Fruit fly (Drosophila melanogaster) whole organism, embryonic: Measurements from ENCODE around the gene Csk.

ENCODE experiments used
- Bteb2 ChIP-seq: fragments of 200-800 bp; sonication (Bioruptor generic); optimal IDR thresholded peaks from 2 replicates; lab custom pipeline; 2016; ENCODE audit warnings: missing biosample characterization, missing genetic modification characterization
- CG1024 ChIP-seq: fragments of 200-800 bp; sonication (Bioruptor generic); IDR thresholded peaks from 2 replicates; pipeline ENCODE4 v1.3.6; 2022; ENCODE audit warnings: missing biosample characterization, missing genetic modification characterization
- CG10267 ChIP-seq: fragments of 200-800 bp; sonication (Bioruptor generic); optimal IDR thresholded peaks from 2 replicates; lab custom pipeline; 2018; ENCODE audit warnings: missing biosample characterization, mild to moderate bottlenecking, missing genetic modification characterization, moderate library complexity
- CG12104 ChIP-seq: fragments of 200-800 bp; sonication (Bioruptor generic); optimal IDR thresholded peaks from 3 replicates; lab custom pipeline; 2016; ENCODE audit warnings: missing biosample characterization, missing genetic modification characterization
- CG12391 ChIP-seq: fragments of 200-800 bp; sonication (Bioruptor generic); optimal IDR thresholded peaks from 3 replicates; lab custom pipeline; 2018; ENCODE audit warnings: missing biosample characterization, mild to moderate bottlenecking, missing genetic modification characterization, moderate library complexity
- CG12942 ChIP-seq: fragments of 200-800 bp; sonication (Bioruptor generic); optimal IDR thresholded peaks from 3 replicates; lab custom pipeline; 2016; ENCODE audit warnings: missing biosample characterization, missing genetic modification characterization
- CG13424 ChIP-seq: fragments of 200-800 bp; sonication (Bioruptor generic); optimal IDR thresholded peaks from 2 replicates; lab custom pipeline; 2019; ENCODE audit warnings: missing biosample characterization, mild to moderate bottlenecking, missing genetic modification characterization, moderate library complexity
- CG14014 ChIP-seq: fragments of 200-800 bp; sonication (Bioruptor generic); IDR thresholded peaks from 2 replicates; pipeline ENCODE4 v1.3.6; 2022; ENCODE audit warnings: missing biosample characterization, missing genetic modification characterization
- CG1603 ChIP-seq: fragments of 200-800 bp; sonication (Bioruptor generic); optimal IDR thresholded peaks from 2 replicates; lab custom pipeline; 2019; ENCODE audit warnings: missing biosample characterization, mild to moderate bottlenecking, missing genetic modification characterization, moderate library complexity
- CG17328 ChIP-seq: fragments of 200-800 bp; sonication (Bioruptor generic); IDR thresholded peaks from 2 replicates; pipeline ENCODE4 v1.3.6; 2022; ENCODE audit warnings: missing biosample characterization, missing genetic modification characterization
- CG17361 ChIP-seq: fragments of 200-800 bp; sonication (Bioruptor generic); IDR thresholded peaks from 3 replicates; pipeline ENCODE4 v1.3.6; 2022; ENCODE audit warnings: missing biosample characterization, missing genetic modification characterization
- CG17385 ChIP-seq: fragments of 200-800 bp; sonication (Bioruptor generic); optimal IDR thresholded peaks from 3 replicates; lab custom pipeline; 2018; ENCODE audit warnings: missing biosample characterization, mild to moderate bottlenecking, missing genetic modification characterization
- CG18599 ChIP-seq: fragments of 200-800 bp; sonication (Bioruptor generic); optimal IDR thresholded peaks from 3 replicates; lab custom pipeline; 2017; ENCODE audit warnings: missing biosample characterization, missing genetic modification characterization, mild to moderate bottlenecking, moderate library complexity, missing genetic modification reagents
- CG33213 ChIP-seq: fragments of 200-800 bp; sonication (Bioruptor generic); optimal IDR thresholded peaks from 3 replicates; lab custom pipeline; 2016; ENCODE audit warnings: missing biosample characterization, missing genetic modification characterization
- CG5953 ChIP-seq: fragments of 200-800 bp; sonication (Bioruptor generic); IDR thresholded peaks from 2 replicates; pipeline ENCODE4 v1.3.6; 2022; ENCODE audit warnings: missing biosample characterization, missing genetic modification characterization
- CG6272 ChIP-seq: fragments of 200-800 bp; sonication (Bioruptor generic); IDR thresholded peaks from 2 replicates; pipeline ENCODE4 v1.3.6; 2022; ENCODE audit warnings: missing biosample characterization, missing genetic modification characterization
- CG7786 ChIP-seq: fragments of 200-800 bp; sonication (Bioruptor generic); optimal IDR thresholded peaks from 2 replicates; lab custom pipeline; 2016; ENCODE audit warnings: missing biosample characterization, missing genetic modification characterization
- CG8290 ChIP-seq, 3 experiments: fragments of 200-800 bp; sonication (Bioruptor generic); optimal IDR thresholded peaks; 2 replicates each; lab custom pipeline; 2016 to 2019; ENCODE audit warnings: missing biosample characterization in 3 of 3, missing genetic modification characterization in 3 of 3, mild to moderate bottlenecking in 2 of 3, moderate library complexity in 1 of 3
- Camta ChIP-seq: fragments of 200-800 bp; sonication (Bioruptor generic); optimal IDR thresholded peaks from 2 replicates; lab custom pipeline; 2016; ENCODE audit warnings: missing biosample characterization, missing genetic modification characterization
- Deaf1 ChIP-seq: fragments of 200-800 bp; optimal IDR thresholded peaks from 3 replicates; lab custom pipeline; 2019; ENCODE audit warnings: missing biosample characterization, mild to moderate bottlenecking, missing genetic modification characterization, moderate library complexity
- Dek ChIP-seq: fragments of 200-800 bp; sonication (Bioruptor generic); optimal IDR thresholded peaks from 3 replicates; lab custom pipeline; 2019; ENCODE audit warnings: missing biosample characterization, mild to moderate bottlenecking, missing genetic modification characterization, moderate library complexity
- Dll ChIP-seq: fragments of 200-800 bp; sonication (Bioruptor generic); IDR thresholded peaks from 4 replicates; pipeline ENCODE4 v1.3.6; 2022; ENCODE audit warnings: missing biosample characterization, missing genetic modification characterization; ENCODE audit not compliant: partially characterized antibody
- Ets65A ChIP-seq: fragments of 200-800 bp; sonication (Bioruptor generic); peaks from one replicate; lab custom pipeline; 2016; ENCODE audit warnings: missing biosample characterization, missing genetic modification characterization
- HLH54F ChIP-seq: fragments of 200-800 bp; sonication (Bioruptor generic); optimal IDR thresholded peaks from 3 replicates; lab custom pipeline; 2016; ENCODE audit warnings: missing biosample characterization, missing genetic modification characterization
- Hmx ChIP-seq: fragments of 200-800 bp; sonication (Bioruptor generic); optimal IDR thresholded peaks from 2 replicates; lab custom pipeline; 2016; ENCODE audit warnings: missing biosample characterization, missing genetic modification characterization
- Hr3 ChIP-seq: fragments of 200-800 bp; sonication (Bioruptor generic); optimal IDR thresholded peaks from 3 replicates; lab custom pipeline; 2016; ENCODE audit warnings: missing biosample characterization, missing genetic modification characterization
- Mad ChIP-seq: fragments of 200-800 bp; sonication (Bioruptor generic); optimal IDR thresholded peaks from 2 replicates; lab custom pipeline; 2016; ENCODE audit warnings: missing biosample characterization, missing genetic modification characterization
- NK7.1 ChIP-seq: fragments of 200-800 bp; sonication (Bioruptor generic); optimal IDR thresholded peaks from 3 replicates; lab custom pipeline; 2016; ENCODE audit warnings: missing biosample characterization, missing genetic modification characterization
- Pdp1 ChIP-seq, 2 experiments: fragments of 200-800 bp; sonication (Bioruptor generic); optimal IDR thresholded peaks; 3 replicates each; lab custom pipeline; 2016; ENCODE audit warnings: missing biosample characterization in 2 of 2, missing genetic modification characterization in 2 of 2, mild to moderate bottlenecking in 1 of 2, moderate library complexity in 1 of 2
- Ptx1 ChIP-seq: fragments of 200-800 bp; sonication (Bioruptor generic); IDR thresholded peaks from 2 replicates; pipeline ENCODE4 v1.3.6; 2022; ENCODE audit warnings: missing biosample characterization, missing genetic modification characterization
- Rfx ChIP-seq: fragments of 200-800 bp; sonication (Bioruptor generic); IDR thresholded peaks from 2 replicates; pipeline ENCODE4 v1.3.6; 2022; ENCODE audit warnings: missing biosample characterization, missing genetic modification characterization
- Spps ChIP-seq: fragments of 200-800 bp; sonication (Bioruptor generic); optimal IDR thresholded peaks from 2 replicates; lab custom pipeline; 2018; ENCODE audit warnings: missing biosample characterization, mild to moderate bottlenecking, missing genetic modification characterization
- al ChIP-seq: fragments of 200-800 bp; sonication (Bioruptor generic); IDR thresholded peaks from 2 replicates; pipeline ENCODE4 v1.3.6; 2022; ENCODE audit warnings: missing biosample characterization, missing genetic modification characterization
- ap ChIP-seq: fragments of 200-800 bp; sonication (Bioruptor generic); IDR thresholded peaks from 2 replicates; pipeline ENCODE4 v1.3.6; 2022; ENCODE audit warnings: missing biosample characterization, missing genetic modification characterization
- bcd ChIP-seq: fragments of 200-800 bp; sonication (Bioruptor generic); optimal IDR thresholded peaks from 2 replicates; lab custom pipeline; 2017; ENCODE audit warnings: missing biosample characterization, mild to moderate bottlenecking, missing genetic modification characterization
- bowl ChIP-seq: fragments of 200-800 bp; sonication (Bioruptor generic); IDR thresholded peaks from 2 replicates; pipeline ENCODE4 v1.3.6; 2022; ENCODE audit warnings: missing biosample characterization, missing genetic modification characterization
- crc ChIP-seq: fragments of 200-800 bp; sonication (Bioruptor generic); optimal IDR thresholded peaks from 2 replicates; lab custom pipeline; 2016; ENCODE audit warnings: missing biosample characterization, missing genetic modification characterization
- jigr1 ChIP-seq: fragments of 200-800 bp; sonication (Bioruptor generic); IDR thresholded peaks from 3 replicates; pipeline ENCODE4 v1.3.6; 2022; ENCODE audit warnings: missing biosample characterization, missing genetic modification characterization
- jumu ChIP-seq: fragments of 200-800 bp; sonication (Bioruptor generic); optimal IDR thresholded peaks from 3 replicates; lab custom pipeline; 2016; ENCODE audit warnings: missing biosample characterization, missing genetic modification characterization
- lab ChIP-seq: fragments of 200-800 bp; sonication (Bioruptor generic); optimal IDR thresholded peaks from 3 replicates; lab custom pipeline; 2017; ENCODE audit warnings: missing biosample characterization, missing genetic modification characterization, mild to moderate bottlenecking, moderate library complexity, missing genetic modification reagents
- nmo ChIP-seq: fragments of 200-800 bp; sonication (Bioruptor generic); optimal IDR thresholded peaks from 2 replicates; lab custom pipeline; 2018; ENCODE audit warnings: missing biosample characterization, mild to moderate bottlenecking, missing genetic modification characterization, moderate library complexity
- pb ChIP-seq: fragments of 200-800 bp; sonication (Bioruptor generic); optimal IDR thresholded peaks from 3 replicates; lab custom pipeline; 2016; ENCODE audit warnings: missing biosample characterization, missing genetic modification characterization
- prd ChIP-seq, 3 experiments: fragments of >200 bp in 2 of 3; fragments of 200-800 bp in 1 of 3; sonication (Bioruptor generic) in 1 of 3; optimal IDR thresholded peaks in 2 of 3; IDR thresholded peaks in 1 of 3; 2 replicates in 2 of 3; 3 replicates in 1 of 3; pipeline versions ENCODE4 v1.3.6 to Lab custom; 2017 to 2022; ENCODE audit warnings: missing biosample characterization in 1 of 3, missing genetic modification characterization in 1 of 3
- scrt ChIP-seq: fragments of 200-800 bp; sonication (Bioruptor generic); optimal IDR thresholded peaks from 2 replicates; lab custom pipeline; 2018; ENCODE audit warnings: missing biosample characterization, mild to moderate bottlenecking, missing genetic modification characterization, moderate library complexity
- sd ChIP-seq: fragments of 200-800 bp; sonication (Bioruptor generic); optimal IDR thresholded peaks from 3 replicates; lab custom pipeline; 2018; ENCODE audit warnings: missing biosample characterization, mild to moderate bottlenecking, missing genetic modification characterization, moderate library complexity
- stwl ChIP-seq: fragments of 200-800 bp; sonication (Bioruptor generic); optimal IDR thresholded peaks from 3 replicates; lab custom pipeline; 2018; ENCODE audit warnings: missing biosample characterization, mild to moderate bottlenecking, missing genetic modification characterization, moderate library complexity
- sug ChIP-seq: fragments of 200-800 bp; optimal IDR thresholded peaks from 2 replicates; lab custom pipeline; 2019; ENCODE audit warnings: missing biosample characterization, mild to moderate bottlenecking, missing genetic modification characterization, moderate library complexity
- trh ChIP-seq: fragments of 200-800 bp; sonication (Bioruptor generic); optimal IDR thresholded peaks from 2 replicates; lab custom pipeline; 2016; ENCODE audit warnings: missing biosample characterization, missing genetic modification characterization
- unpg ChIP-seq: fragments of 200-800 bp; sonication (Bioruptor generic); optimal IDR thresholded peaks from 3 replicates; lab custom pipeline; 2018; ENCODE audit warnings: missing biosample characterization, mild to moderate bottlenecking, missing genetic modification characterization, moderate library complexity
- zfh2 ChIP-seq: fragments of 200-800 bp; sonication (Bioruptor generic); optimal IDR thresholded peaks from 2 replicates; lab custom pipeline; 2016; ENCODE audit warnings: missing biosample characterization, missing genetic modification characterization

Gene Csk

DNA sequence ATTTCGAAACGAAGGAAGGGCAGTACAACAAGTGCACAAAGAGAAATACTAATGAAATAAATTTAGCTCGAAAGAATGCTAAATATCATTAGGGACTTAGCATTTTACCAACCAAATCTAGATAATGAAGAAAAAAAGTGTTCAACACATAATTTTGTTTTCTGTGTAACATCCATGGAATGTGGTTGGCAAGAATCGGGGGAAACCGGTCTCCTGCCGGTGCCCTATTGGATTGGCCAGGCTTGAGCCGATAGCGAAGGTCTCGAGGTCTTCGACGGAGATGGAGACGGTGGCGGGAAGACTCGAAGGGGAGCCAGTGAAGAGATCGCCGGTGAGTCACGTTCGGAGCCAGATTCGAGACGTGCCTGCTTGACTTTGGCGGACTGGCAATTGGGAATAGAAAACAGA lies 7.3 kb upstream of the Csk start (continued):
- TF ChIP-seq sug (no peak), CG1024 (GFP tag; lab: Robert Waterston, UW) (no peak), CG17361 (GFP tag; lab: Robert Waterston, UW) (0 out of 3 replicates have a peak, but pooled peaks have one; percentile 8), stwl (tag; lab: Kevin White, UChicago) (no peak), trh (GFP tag; lab: Kevin White, UChicago) (no peak), CG33213 (GFP tag; lab: Kevin White, UChicago) (no peak), Mad (no peak), ap (GFP tag; lab: Robert Waterston, UW) (no peak), Pdp1 (GFP tag; optimal IDR thresholded peaks at IDR 0.05; lab: Kevin White, UChicago) (peak; percentile 15 to 43), CG5953 (GFP tag; lab: Robert Waterston, UW) (no peak), Deaf1 (tag; lab: Kevin White, UChicago) (peak; percentile 15), Dek (tag; lab: Kevin White, UChicago) (no peak), CG7786 (GFP tag; lab: Kevin White, UChicago) (peak; percentile 27), zfh2 (peak; percentile 52), Hmx (GFP tag; lab: Kevin White, UChicago) (no peak), unpg (GFP tag; lab: Kevin White, UChicago) (peak; percentile 48), CG12104 (GFP tag; lab: Kevin White, UChicago) (no peak), Hr3 (GFP tag; lab: Kevin White, UChicago) (no peak), CG13424 (tag; lab: Kevin White, UChicago) (peak; percentile 33), CG17385 (GFP tag; lab: Kevin White, UChicago) (no peak), lab (GFP tag; lab: Kevin White, UChicago) (peak; percentile 59), Camta (GFP tag; lab: Kevin White, UChicago) (peak; percentile 5), Bteb2 (GFP tag; lab: Kevin White, UChicago) (peak; percentile 9), pb (GFP tag; lab: Kevin White, UChicago) (peak; percentile 21), CG1603 (peak; percentile 38), bowl (no peak), Ptx1 (0 out of 2 replicates have a peak, but pooled peaks have one; percentile 17), HLH54F (GFP tag; lab: Kevin White, UChicago) (peak; percentile 32), sd (peak; percentile 99), CG8290 (GFP tag; optimal IDR thresholded peaks at IDR 0.05; lab: Kevin White, UChicago) (no peak), CG8290 (tag; optimal IDR thresholded peaks at IDR 0.05; lab: Kevin White, UChicago) (peak in 1 of 2 experiments; percentile 45), CG6272 (GFP tag; lab: Robert Waterston, UW) (no peak), jumu (GFP tag; lab: Kevin White, UChicago) (peak; percentile 51), crc (peak; percentile 18), CG12942 (GFP tag; lab: Kevin White, UChicago) (no peak), prd (optimal IDR thresholded peaks at IDR 0.05; lab: Kevin White, UChicago) (no peak), prd (GFP tag; IDR thresholded peaks at IDR 0.05; lab: Robert Waterston, UW) (peak; percentile 42; the same call in 1 of the 3 replicates), Dll (no peak), nmo (GFP tag; lab: Kevin White, UChicago) (peak; percentile 16), CG18599 (GFP tag; lab: Kevin White, UChicago) (peak; percentile 44), CG17328 (peak; percentile 55), Spps (tag; lab: Kevin White, UChicago) (peak; percentile 7), bcd (GFP tag; lab: Kevin White, UChicago) (peak; percentile 29), Rfx (GFP tag; lab: Robert Waterston, UW) (peak; percentile 79), jigr1 (GFP tag; lab: Robert Waterston, UW) (no peak), al (GFP tag; lab: Robert Waterston, UW) (0 out of 2 replicates have a peak, but pooled peaks have one; percentile 33), CG14014 (GFP tag; lab: Robert Waterston, UW) (no peak), CG10267 (peak; percentile 16), scrt (GFP tag; lab: Kevin White, UChicago) (peak; percentile 1), NK7.1 (GFP tag; lab: Kevin White, UChicago) (no peak), CG12391 (tag; lab: Kevin White, UChicago) (peak; percentile 47), Ets65A (GFP tag; lab: Kevin White, UChicago) (peak; percentile 78)
